Worm (Caenorhabditis elegans): ENCODE results near the gene edg-1.

DNA sequence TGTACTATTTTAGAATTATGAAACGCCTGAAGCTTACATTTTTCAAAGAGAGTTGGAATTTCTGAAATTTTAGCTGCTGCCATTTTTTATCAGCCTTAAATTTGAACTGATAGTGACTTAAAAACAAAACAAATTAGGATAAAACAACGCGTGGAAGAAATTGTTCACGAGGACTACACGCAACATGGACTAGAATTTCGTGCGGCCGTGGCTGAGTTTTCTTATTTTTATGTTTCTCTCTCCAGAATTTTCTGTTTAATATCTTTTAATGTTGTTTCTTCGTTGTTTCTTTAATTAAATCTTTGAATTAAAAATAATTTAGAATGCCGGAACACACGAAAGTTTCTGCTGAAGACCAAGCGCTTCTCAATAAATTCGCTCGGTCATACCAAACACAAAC lies 5.7 kb upstream of the edg-1 start, which contains the start of the genes B0035.3, B0035.22 and pfd-4:
- TF ChIP-seq him-1 (tag; optimal IDR thresholded peaks at IDR 0.05) (no peak), dao-5 (tag; optimal IDR thresholded peaks at IDR 0.05) (no peak), W03F9.2 (tag; optimal IDR thresholded peaks at IDR 0.05) (peak; percentile 81)
